Worm (Caenorhabditis elegans): ENCODE data around the gene mrps-35.
A peak's percentile ranks its signal among the peaks of the same experiment; 100 is the strongest.

mrps-35 gene

DNA sequence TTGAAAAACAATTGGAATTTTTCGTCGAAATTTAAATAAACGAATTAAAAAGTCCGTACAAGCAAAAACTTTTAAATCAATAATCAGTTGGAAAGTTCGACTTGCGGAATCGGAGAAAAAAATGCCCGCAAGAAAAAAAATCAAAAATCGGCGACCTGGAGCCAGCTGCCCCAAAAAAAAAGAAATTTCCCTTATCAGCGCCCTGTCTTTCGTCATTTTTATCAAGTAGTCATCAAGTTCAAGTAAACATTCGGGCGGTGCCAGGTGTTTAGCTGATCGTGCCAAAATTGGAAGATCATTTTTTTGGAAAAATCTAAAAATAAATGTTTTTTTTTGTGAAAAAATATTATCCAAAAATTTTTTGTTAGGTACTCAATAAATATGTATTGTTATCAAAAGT, 2.8 kb upstream of the mrps-35 start:
- peak; percentile 35 for TF ChIP-seq pha-4 (tag; optimal IDR thresholded peaks at IDR 0.05)
- TF ChIP-seq elt-2 (tag; optimal IDR thresholded peaks at IDR 0.05) = peak; percentile 75
- no peak for TF ChIP-seq mdl-1 (tag; optimal IDR thresholded peaks at IDR 0.05)
- TF ChIP-seq pqm-1 (tag; optimal IDR thresholded peaks at IDR 0.05) = peak; percentile 24

DNA sequence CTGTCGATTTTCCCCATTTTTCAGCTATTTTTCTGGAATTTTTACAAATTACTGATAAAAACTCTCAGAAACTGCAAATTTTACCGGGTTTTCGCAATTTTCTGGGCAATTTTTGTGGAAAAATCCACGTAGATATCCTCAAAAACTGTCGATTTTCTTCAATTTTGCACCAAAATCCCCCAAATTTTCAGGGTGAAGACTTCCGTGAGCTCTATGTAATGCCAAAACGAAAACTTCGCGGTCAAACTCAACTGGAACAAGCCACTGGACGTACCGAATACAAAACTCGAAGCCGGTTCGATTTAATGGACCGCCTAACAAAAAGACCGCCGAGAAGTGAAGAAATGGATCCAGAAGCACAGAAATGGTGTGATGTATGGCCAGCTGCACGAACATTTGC, 630 bp downstream of the mrps-35 start:
- TF ChIP-seq ztf-11 (tag; optimal IDR thresholded peaks at IDR 0.05) = no peak
- TF ChIP-seq ceh-28 (tag; optimal IDR thresholded peaks at IDR 0.05) = no peak
- TF ChIP-seq nhr-11 (tag; optimal IDR thresholded peaks at IDR 0.05) = no peak
- no peak for TF ChIP-seq unc-62 (GFP tag; optimal IDR thresholded peaks at IDR 0.05)
- TF ChIP-seq fos-1 (tag; optimal IDR thresholded peaks at IDR 0.05) = no peak

DNA sequence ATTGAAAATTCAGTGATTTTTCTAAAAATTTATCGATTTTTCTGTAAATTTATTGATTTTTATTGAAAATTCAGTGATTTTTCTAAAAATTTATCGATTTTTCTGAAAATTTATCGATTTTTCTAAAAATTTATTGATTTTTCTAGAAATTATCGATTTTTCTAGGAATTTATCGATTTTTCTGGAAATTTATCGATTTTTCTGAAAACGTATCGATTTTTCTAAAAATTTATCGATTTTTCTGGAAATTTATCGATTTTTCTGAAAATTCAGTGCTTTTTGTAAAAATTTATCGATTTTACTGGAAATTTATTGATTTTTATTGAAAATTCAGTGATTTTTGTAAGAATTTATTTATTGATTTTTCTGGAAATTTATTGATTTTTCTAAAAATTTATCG, 3.5 kb downstream of the mrps-35 start:
- peak; percentile 83 for TF ChIP-seq ceh-28 (tag; optimal IDR thresholded peaks at IDR 0.05)

DNA sequence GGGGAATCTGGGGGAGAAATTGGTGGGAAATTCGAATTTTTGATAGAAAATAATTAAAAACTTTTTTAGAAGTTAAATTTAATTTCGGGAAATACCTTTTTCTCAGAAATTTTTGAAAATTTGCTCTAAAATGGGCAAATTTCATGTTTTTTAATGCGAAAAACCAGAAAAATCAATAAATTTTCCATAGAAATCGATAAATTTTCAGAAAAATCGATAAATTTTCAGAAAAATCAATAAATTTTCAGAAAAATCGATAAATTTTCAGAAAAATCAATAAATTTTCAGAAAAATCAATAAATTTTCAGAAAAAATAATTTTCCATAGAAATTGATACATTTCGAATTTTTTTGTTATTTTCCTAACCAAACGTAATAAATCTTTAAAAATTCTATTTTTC, 5.0 kb downstream of the mrps-35 start:
- TF ChIP-seq ama-1 (optimal IDR thresholded peaks at IDR 0.05) (no peak), ceh-28 (tag; optimal IDR thresholded peaks at IDR 0.05) (peak; percentile 90), zag-1 (tag; optimal IDR thresholded peaks at IDR 0.05) (no peak), tbx-2 (tag; optimal IDR thresholded peaks at IDR 0.05) (no peak), eor-1 (tag; optimal IDR thresholded peaks at IDR 0.05) (no peak), R02D3.7 (tag; optimal IDR thresholded peaks at IDR 0.05) (no peak), fos-1 (tag; optimal IDR thresholded peaks at IDR 0.05) (no peak)

DNA sequence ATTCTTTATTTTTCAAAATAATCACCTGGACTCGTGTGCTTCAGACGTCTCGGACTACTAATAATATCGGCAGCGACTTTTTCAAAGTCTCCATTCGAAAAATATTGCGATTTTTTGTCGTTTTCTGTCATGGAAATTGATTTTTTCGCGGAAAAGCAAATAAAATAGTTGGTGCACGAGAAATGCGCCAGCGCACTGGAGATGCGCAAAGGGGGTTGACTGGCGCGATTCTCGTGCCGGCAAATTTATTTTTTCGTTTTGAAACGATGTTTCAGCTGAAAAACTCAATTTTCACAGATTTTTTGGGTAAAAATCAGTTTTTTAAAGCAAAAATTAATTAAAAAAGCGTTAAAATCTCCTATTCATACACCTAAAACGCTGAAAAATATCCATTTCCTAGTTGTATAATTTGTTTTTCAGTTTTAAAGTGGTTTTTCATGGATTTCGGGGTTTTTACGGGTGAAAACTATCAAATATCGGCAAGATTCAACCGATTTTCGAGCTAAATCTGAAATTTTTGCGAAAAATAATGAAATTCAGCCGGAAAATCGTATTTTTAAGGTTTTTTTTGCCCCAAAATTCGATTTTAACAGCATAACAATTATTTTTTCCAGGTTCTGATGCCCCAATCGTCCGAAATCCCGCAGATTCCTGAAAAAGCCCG, 9.3 kb downstream of the mrps-35 start, which contains the start of the genes reps-1 and Y39B6A.37:
Gene reps-1, minus strand, starts transcription at position 263 of the 664 bp plus-strand sequence.
Gene Y39B6A.37, plus strand, starts transcription at position 614 of the 664 bp plus-strand sequence.
- peak; percentile 28 for TF ChIP-seq egl-5 (tag; optimal IDR thresholded peaks at IDR 0.05)
- TF ChIP-seq elt-2 (tag; optimal IDR thresholded peaks at IDR 0.05) = peak; percentile 33
- TF ChIP-seq ceh-82 (tag; optimal IDR thresholded peaks at IDR 0.05) = no peak
- TF ChIP-seq pha-4 (tag; optimal IDR thresholded peaks at IDR 0.05) = peak; percentile 74
- peak; percentile 2 for TF ChIP-seq fkh-10 (GFP tag; optimal IDR thresholded peaks at IDR 0.05)
- peak; percentile 63 for TF ChIP-seq nhr-23 (tag; optimal IDR thresholded peaks at IDR 0.05)
- TF ChIP-seq ceh-28 (tag; optimal IDR thresholded peaks at IDR 0.05) = peak; percentile 54
- TF ChIP-seq R02D3.7 (tag; optimal IDR thresholded peaks at IDR 0.05) = peak; percentile 51
- peak; percentile 61 for TF ChIP-seq hmg-11 (tag; optimal IDR thresholded peaks at IDR 0.05)
- peak; percentile 35 for TF ChIP-seq tbx-2 (tag; optimal IDR thresholded peaks at IDR 0.05)
- TF ChIP-seq nfya-1 (tag; optimal IDR thresholded peaks at IDR 0.05; ENCODE audit: insufficient read depth) = peak; percentile 58
- TF ChIP-seq jun-1 (tag; optimal IDR thresholded peaks at IDR 0.05) = peak; percentile 10
- TF ChIP-seq nhr-43 (tag; optimal IDR thresholded peaks at IDR 0.05; ENCODE audit: poor library complexity, severe bottlenecking) = peak; percentile 38
- TF ChIP-seq lsy-12 (tag; optimal IDR thresholded peaks at IDR 0.05) = no peak
- peak; percentile 49 for TF ChIP-seq lin-39 (tag; optimal IDR thresholded peaks at IDR 0.05)
- TF ChIP-seq ztf-11 (tag; optimal IDR thresholded peaks at IDR 0.05) = no peak
- no peak for TF ChIP-seq zag-1 (tag; optimal IDR thresholded peaks at IDR 0.05)
- peak; percentile 54 for TF ChIP-seq nhr-25 (tag; optimal IDR thresholded peaks at IDR 0.05)
- no peak for TF ChIP-seq skn-1 (tag; optimal IDR thresholded peaks at IDR 0.05)
- TF ChIP-seq lin-15B (tag; optimal IDR thresholded peaks at IDR 0.05) = peak; percentile 61

DNA sequence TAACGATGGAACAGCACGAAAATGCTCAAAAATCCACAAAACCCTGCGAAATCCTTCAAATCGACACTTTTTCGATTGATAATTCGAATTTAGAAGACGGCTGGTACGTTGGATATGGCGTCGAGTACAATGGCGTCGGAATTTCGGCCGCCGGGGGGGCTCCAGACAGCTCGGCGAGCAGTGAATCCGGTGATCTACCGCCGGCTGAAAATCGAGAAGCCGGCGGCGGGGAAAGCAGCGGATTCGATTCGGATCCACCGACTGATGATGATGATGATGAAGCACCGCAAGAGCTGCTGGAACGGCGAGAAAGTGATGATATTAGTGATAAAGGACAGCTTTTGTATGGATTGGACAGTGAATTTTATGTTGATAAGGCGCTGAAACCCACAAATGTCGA, 9.9 kb downstream of the mrps-35 start:
- TF ChIP-seq skn-1 (tag; optimal IDR thresholded peaks at IDR 0.05) (no peak), hmg-11 (tag; optimal IDR thresholded peaks at IDR 0.05) (no peak), fos-1 (tag; optimal IDR thresholded peaks at IDR 0.05) (no peak), zag-1 (tag; optimal IDR thresholded peaks at IDR 0.05) (no peak), nhr-43 (tag; optimal IDR thresholded peaks at IDR 0.05; ENCODE audit: poor library complexity, severe bottlenecking) (no peak), fkh-10 (GFP tag; optimal IDR thresholded peaks at IDR 0.05) (no peak), aly-2 (tag; optimal IDR thresholded peaks at IDR 0.05) (no peak), ceh-16 (tag; optimal IDR thresholded peaks at IDR 0.05) (no peak), lsy-12 (tag; optimal IDR thresholded peaks at IDR 0.05) (no peak), lin-39 (tag; optimal IDR thresholded peaks at IDR 0.05) (no peak), ama-1 (optimal IDR thresholded peaks at IDR 0.05) (no peak)

All from whole organism, L3 larva.